Worm (Caenorhabditis elegans) whole organism, mixed stage, embryonic: ENCODE data around the gene bir-1.

Experiments
- mab-5 ChIP-seq: fragments of 150-350 bp; optimal IDR thresholded peaks from 2 replicates; lab custom pipeline; 2014; ENCODE audit warnings: missing biosample characterization, missing genetic modification characterization
- snpc-4 ChIP-seq: fragments of 150-350 bp; optimal IDR thresholded peaks from 2 replicates; lab custom pipeline; 2014; ENCODE audit warnings: missing biosample characterization, missing genetic modification characterization
- unc-62 ChIP-seq: fragments of 150-350 bp; optimal IDR thresholded peaks from 2 replicates; lab custom pipeline; 2014; ENCODE audit warnings: missing biosample characterization, missing genetic modification reagents, missing genetic modification characterization

ce11 chrV:11614805-11615497 is 29.3 kb upstream of the bir-1 start:
- no peak for TF ChIP-seq unc-62 (GFP tag; lab: Kevin White, UChicago)
- no peak for TF ChIP-seq snpc-4 (tag; lab: Kevin White, UChicago)
- TF ChIP-seq mab-5 = no peak
